Fruit fly (Drosophila melanogaster): ENCODE measurements around the gene Idh3a.

DNA sequence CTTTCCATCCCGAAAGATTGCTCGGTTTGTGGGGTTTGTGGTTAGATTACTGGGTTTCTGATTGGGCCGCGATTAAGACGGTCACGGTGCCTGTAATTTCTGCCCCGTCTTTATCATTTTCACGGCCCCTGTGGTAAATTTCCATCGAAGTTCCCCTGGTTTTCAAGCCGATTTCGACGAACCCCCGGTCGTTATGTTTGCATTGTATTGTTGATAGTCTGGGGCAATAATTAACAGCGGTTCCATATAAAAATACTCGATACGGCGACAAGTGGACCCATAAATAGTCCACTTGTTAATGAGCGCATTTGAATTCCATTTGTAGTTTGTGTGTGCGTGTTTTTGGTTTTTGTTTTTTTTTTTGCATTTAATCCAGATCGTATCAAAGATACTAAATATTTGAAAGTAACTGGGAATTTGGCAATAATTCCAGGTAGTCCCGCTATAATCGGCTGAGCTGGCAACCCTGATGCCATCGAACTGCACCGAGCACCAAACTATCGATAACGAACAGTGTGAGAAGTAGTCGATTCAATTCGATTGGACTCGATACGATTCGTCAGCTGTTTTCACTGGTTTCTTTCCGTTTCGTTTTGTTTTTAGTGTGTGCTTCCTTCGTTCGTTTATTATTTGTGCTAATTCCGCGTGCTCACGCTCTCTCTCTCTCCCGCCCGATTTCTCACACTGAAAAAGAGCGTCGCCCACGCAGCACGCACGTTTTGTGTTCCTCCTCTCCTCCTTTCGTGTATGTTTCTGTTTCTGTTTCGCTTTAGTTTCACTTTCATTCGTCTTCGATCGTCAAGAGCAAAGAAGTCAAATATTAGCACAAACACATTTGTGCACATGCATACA lies 16.1 kb downstream of the Idh3a start:
- no peak for TF ChIP-seq h (optimal IDR thresholded peaks at IDR 0.05)
- no peak for TF ChIP-seq Sin3A (optimal IDR thresholded peaks at IDR 0.05)
- no peak for TF ChIP-seq ttk (optimal IDR thresholded peaks at IDR 0.05)
